Worm (Caenorhabditis elegans) whole organism, young adult: ENCODE results near the gene nhr-86.
A peak's percentile ranks its signal among the peaks of the same experiment; 100 is the strongest.

Source experiments
- B0035.1 ChIP-seq: sonication (generic microtip); optimal IDR thresholded peaks from 2 replicates; lab custom pipeline; 2016; ENCODE audit warnings: missing genetic modification characterization, mild to moderate bottlenecking, missing compliant biosample characterization, missing genotype, missing genetic modification reagents
- B0261.1 ChIP-seq: sonication (generic microtip); optimal IDR thresholded peaks from 2 replicates; lab custom pipeline; 2016; ENCODE audit warnings: mild to moderate bottlenecking, missing genetic modification characterization, moderate library complexity, missing compliant biosample characterization
- B0336.3 ChIP-seq: fragments of 200-800 bp; sonication (Bioruptor generic); IDR thresholded peaks from 2 replicates; pipeline ENCODE4 v1.3.6; 2022; ENCODE audit warnings: missing genetic modification characterization, missing compliant biosample characterization
- F33H1.4 ChIP-seq: fragments of 200-800 bp; sonication (Bioruptor generic); IDR thresholded peaks from 2 replicates; pipeline ENCODE4 v1.3.6; 2022; ENCODE audit warnings: missing genetic modification reagents, missing genetic modification characterization, missing compliant biosample characterization
- F39B2.1 ChIP-seq: fragments of 200-800 bp; sonication (Bioruptor generic); IDR thresholded peaks from 2 replicates; pipeline ENCODE4 v1.3.6; 2022; ENCODE audit warnings: missing genetic modification reagents, missing genetic modification characterization, missing compliant biosample characterization
- F49E8.2 ChIP-seq: sonication (generic microtip); optimal IDR thresholded peaks from 3 replicates; lab custom pipeline; 2017; ENCODE audit warnings: missing genetic modification characterization, mild to moderate bottlenecking, missing compliant biosample characterization, antibody characterized with exemption, moderate library complexity; ENCODE audit not compliant: insufficient read depth
- F55B11.4 ChIP-seq: sonication (generic microtip); optimal IDR thresholded peaks from 2 replicates; lab custom pipeline; 2016; ENCODE audit warnings: missing compliant biosample characterization, missing genetic modification characterization, borderline replicate concordance; ENCODE audit not compliant: insufficient read depth
- K11D2.4 ChIP-seq: fragments of 200-800 bp; sonication (Bioruptor generic); IDR thresholded peaks from 2 replicates; pipeline ENCODE4 v1.3.6; 2022; ENCODE audit warnings: missing genetic modification reagents, missing genetic modification characterization, missing compliant biosample characterization
- T26A5.8 ChIP-seq: sonication (generic microtip); optimal IDR thresholded peaks from 2 replicates; lab custom pipeline; 2016; ENCODE audit warnings: missing genetic modification characterization, missing compliant biosample characterization
- Y53G8AR.9 ChIP-seq: fragments of 200-800 bp; sonication (Bioruptor generic); conservative IDR thresholded peaks from 2 replicates; pipeline ENCODE4 v1.3.6; 2022; ENCODE audit warnings: missing genetic modification reagents, missing genetic modification characterization, missing compliant biosample characterization
- akir-1 ChIP-seq: fragments of 200-800 bp; sonication (Bioruptor generic); optimal IDR thresholded peaks from 2 replicates; lab custom pipeline; 2018; ENCODE audit warnings: mild to moderate bottlenecking, missing genetic modification characterization, moderate library complexity, missing compliant biosample characterization
- ama-1 ChIP-seq, 3 experiments: fragments of 150-350 bp in 1 of 3; sonication (generic microtip) in 2 of 3; optimal IDR thresholded peaks; 2 replicates each; lab custom pipeline; 2014 to 2018; ENCODE audit warnings: missing biosample characterization in 2 of 3, missing genetic modification characterization in 2 of 3, missing genetic modification reagents in 2 of 3
- atf-7 ChIP-seq: sonication (generic microtip); optimal IDR thresholded peaks from 2 replicates; lab custom pipeline; 2017; ENCODE audit warnings: mild to moderate bottlenecking, missing genetic modification characterization, missing compliant biosample characterization
- attf-6 ChIP-seq: fragments of 200-800 bp; sonication (Bioruptor generic); IDR thresholded peaks from 2 replicates; pipeline ENCODE4 v1.3.6; 2022; ENCODE audit warnings: missing genetic modification reagents, missing genetic modification characterization, missing compliant biosample characterization
- bed-2 ChIP-seq: fragments of 200-800 bp; sonication (Bioruptor generic); IDR thresholded peaks from 2 replicates; pipeline ENCODE4 v1.3.6; 2022; ENCODE audit warnings: missing genetic modification reagents, missing genetic modification characterization, missing compliant biosample characterization
- die-1 ChIP-seq: sonication (generic microtip); optimal IDR thresholded peaks from 2 replicates; lab custom pipeline; 2016; ENCODE audit warnings: missing genotype, mild to moderate bottlenecking, missing genetic modification characterization, missing compliant biosample characterization
- dox-1 ChIP-seq: fragments of 200-800 bp; sonication (Bioruptor generic); IDR thresholded peaks from 2 replicates; pipeline ENCODE4 v1.3.6; 2022; ENCODE audit warnings: missing genetic modification reagents, missing genetic modification characterization, missing compliant biosample characterization
- dpff-1 ChIP-seq: sonication (generic microtip); optimal IDR thresholded peaks from 2 replicates; lab custom pipeline; 2017; ENCODE audit warnings: mild to moderate bottlenecking, missing genetic modification characterization, missing compliant biosample characterization
- dpl-1 ChIP-seq: fragments of 150-350 bp; optimal IDR thresholded peaks from 2 replicates; lab custom pipeline; 2014; ENCODE audit warnings: missing biosample characterization, missing genetic modification reagents, missing genetic modification characterization
- egl-18 ChIP-seq: fragments of 200-800 bp; sonication (Bioruptor generic); IDR thresholded peaks from 2 replicates; pipeline ENCODE4 v1.3.6; 2022; ENCODE audit warnings: missing genetic modification reagents, missing genetic modification characterization, missing compliant biosample characterization
- hrde-1 ChIP-seq: sonication (generic microtip); optimal IDR thresholded peaks from 2 replicates; lab custom pipeline; 2016; ENCODE audit warnings: missing genetic modification characterization, mild to moderate bottlenecking, missing compliant biosample characterization, moderate library complexity, missing genotype, missing genetic modification reagents, borderline replicate concordance
- lin-26 ChIP-seq: fragments of 200-800 bp; sonication (Bioruptor generic); IDR thresholded peaks from 2 replicates; pipeline ENCODE4 v1.3.6; 2022; ENCODE audit warnings: missing genetic modification reagents, missing genetic modification characterization, missing compliant biosample characterization
- lin-40 ChIP-seq: sonication (generic microtip); optimal IDR thresholded peaks from 2 replicates; lab custom pipeline; 2016; ENCODE audit warnings: missing genetic modification characterization, mild to moderate bottlenecking, missing compliant biosample characterization, missing genotype, missing genetic modification reagents
- lin-54 ChIP-seq: fragments of 200-800 bp; sonication (Bioruptor generic); optimal IDR thresholded peaks from 2 replicates; lab custom pipeline; 2018; ENCODE audit warnings: mild to moderate bottlenecking, missing genetic modification characterization, missing compliant biosample characterization
- madf-6 ChIP-seq: fragments of 200-800 bp; sonication (Bioruptor generic); IDR thresholded peaks from 2 replicates; pipeline ENCODE4 v1.3.6; 2022; ENCODE audit warnings: missing genetic modification reagents, missing genetic modification characterization, missing compliant biosample characterization
- madf-8 ChIP-seq: fragments of 200-800 bp; sonication (Bioruptor generic); conservative IDR thresholded peaks from 2 replicates; pipeline ENCODE4 v1.3.6; 2022; ENCODE audit warnings: missing genetic modification reagents, missing genetic modification characterization, missing compliant biosample characterization
- mcd-1 ChIP-seq: fragments of 200-800 bp; sonication (Bioruptor generic); IDR thresholded peaks from 2 replicates; pipeline ENCODE4 v1.3.6; 2022; ENCODE audit warnings: missing genetic modification reagents, missing genetic modification characterization, missing compliant biosample characterization
- mxl-1 ChIP-seq: sonication (generic microtip); optimal IDR thresholded peaks from 2 replicates; lab custom pipeline; 2016; ENCODE audit warnings: missing genetic modification characterization, missing compliant biosample characterization
- nfya-2 ChIP-seq: fragments of 200-800 bp; sonication (Bioruptor generic); IDR thresholded peaks from 2 replicates; pipeline ENCODE4 v1.3.6; 2022; ENCODE audit warnings: missing genetic modification reagents, missing genetic modification characterization, missing compliant biosample characterization
- nhr-27 ChIP-seq: fragments of 200-800 bp; sonication (Bioruptor generic); optimal IDR thresholded peaks from 2 replicates; lab custom pipeline; 2018; ENCODE audit warnings: mild to moderate bottlenecking, missing genetic modification characterization, moderate library complexity, missing compliant biosample characterization
- rcor-1 ChIP-seq: fragments of 200-800 bp; sonication (Bioruptor generic); IDR thresholded peaks from 2 replicates; pipeline ENCODE4 v1.3.6; 2022; ENCODE audit warnings: missing genetic modification reagents, missing genetic modification characterization, missing compliant biosample characterization
- rec-8 ChIP-seq, 2 experiments: sonication (generic microtip); optimal IDR thresholded peaks; 2 replicates each; lab custom pipeline; 2016; ENCODE audit warnings: mild to moderate bottlenecking in 2 of 2, missing genetic modification characterization in 2 of 2, missing genetic modification reagents in 2 of 2, missing genotype in 2 of 2, missing biosample characterization in 1 of 2, missing compliant biosample characterization in 1 of 2, moderate library complexity in 1 of 2
- rpc-1 ChIP-seq, 2 experiments: fragments of 150-350 bp in 1 of 2; sonication (generic microtip) in 1 of 2; optimal IDR thresholded peaks; 2 replicates each; lab custom pipeline; 2014 to 2018; ENCODE audit warnings: missing biosample characterization in 1 of 2, missing genetic modification characterization in 1 of 2, missing genetic modification reagents in 1 of 2, missing genotype in 1 of 2
- snpc-3.4 ChIP-seq: sonication (generic microtip); optimal IDR thresholded peaks from 2 replicates; lab custom pipeline; 2017; ENCODE audit warnings: missing genetic modification characterization, mild to moderate bottlenecking, missing compliant biosample characterization, antibody characterized with exemption, moderate library complexity, missing genotype, missing genetic modification reagents
- snpc-4 ChIP-seq, 5 experiments: fragments of 150-350 bp in 1 of 5; sonication (generic microtip) in 4 of 5; optimal IDR thresholded peaks; 2 replicates each; lab custom pipeline; 2014 to 2018; ENCODE audit warnings: missing genetic modification characterization in 5 of 5, missing biosample characterization in 3 of 5, antibody characterized with exemption in 2 of 5, mild to moderate bottlenecking in 2 of 5, missing compliant biosample characterization in 2 of 5, missing genotype in 2 of 5, moderate library complexity in 2 of 5, missing genetic modification reagents in 1 of 5
- tbp1 ChIP-seq: fragments of 200-800 bp; sonication (Bioruptor generic); optimal IDR thresholded peaks from 2 replicates; lab custom pipeline; 2018; ENCODE audit warnings: mild to moderate bottlenecking, missing genetic modification characterization, missing compliant biosample characterization
- tbx-9 ChIP-seq: sonication (generic microtip); optimal IDR thresholded peaks from 2 replicates; lab custom pipeline; 2016; ENCODE audit warnings: borderline replicate concordance, missing genetic modification characterization, inconsistent platforms, missing compliant biosample characterization
- tlf-1 ChIP-seq: fragments of 200-800 bp; sonication (Bioruptor generic); optimal IDR thresholded peaks from 2 replicates; lab custom pipeline; 2018; ENCODE audit warnings: mild to moderate bottlenecking, missing genetic modification characterization, missing compliant biosample characterization
- xnd-1 ChIP-seq: sonication (generic microtip); optimal IDR thresholded peaks from 2 replicates; lab custom pipeline; 2016; ENCODE audit warnings: missing genotype, missing genetic modification reagents, missing genetic modification characterization, missing compliant biosample characterization
- zfh-2 ChIP-seq: fragments of 200-800 bp; sonication (Bioruptor generic); conservative IDR thresholded peaks from 2 replicates; pipeline ENCODE4 v1.3.6; 2022; ENCODE audit warnings: missing genetic modification reagents, missing genetic modification characterization, missing compliant biosample characterization
- ztf-18 ChIP-seq: sonication (generic microtip); optimal IDR thresholded peaks from 2 replicates; lab custom pipeline; 2016; ENCODE audit warnings: missing genotype, mild to moderate bottlenecking, missing genetic modification characterization, missing compliant biosample characterization
- ztf-26 ChIP-seq: sonication (generic microtip); optimal IDR thresholded peaks from 2 replicates; lab custom pipeline; 2017; ENCODE audit warnings: missing genetic modification characterization, missing compliant biosample characterization
- ztf-28 ChIP-seq: fragments of 200-800 bp; sonication (Bioruptor generic); IDR thresholded peaks from 2 replicates; pipeline ENCODE4 v1.3.6; 2022; ENCODE audit warnings: missing genetic modification reagents, missing genetic modification characterization, missing compliant biosample characterization

Gene nhr-86

ce11 chrV:2068728-2069443, 2.2 kb upstream of the nhr-86 start (continued):
- TF ChIP-seq die-1 (no peak), mxl-1 (peak; percentile 8), dox-1 (GFP tag; lab: Robert Waterston, UW) (peak; percentile 32; the same call in 1 of the 2 replicates), atf-7 (tag; lab: Kevin White, UChicago) (no peak), ama-1 (optimal IDR thresholded peaks at IDR 0.05; lab: Kevin White, UChicago) (no peak), ama-1 (GFP tag; optimal IDR thresholded peaks at IDR 0.05; lab: Kevin White, UChicago) (no peak), zfh-2 (GFP tag; lab: Robert Waterston, UW) (peak; percentile 62), F49E8.2 (tag; lab: Kevin White, UChicago) (no peak), ztf-18 (tag; lab: Kevin White, UChicago) (no peak), akir-1 (GFP tag; lab: Kevin White, UChicago) (no peak), snpc-4 (GFP tag; optimal IDR thresholded peaks at IDR 0.05; lab: Kevin White, UChicago) (no peak), snpc-4 (tag; optimal IDR thresholded peaks at IDR 0.05; lab: Kevin White, UChicago) (no peak), Y53G8AR.9 (GFP tag; lab: Robert Waterston, UW) (no peak), lin-54 (GFP tag; lab: Kevin White, UChicago) (no peak), tbx-9 (tag; lab: Kevin White, UChicago) (no peak), T26A5.8 (tag; lab: Kevin White, UChicago) (no peak), lin-26 (GFP tag; lab: Robert Waterston, UW) (peak; percentile 7; the same call in 1 of the 2 replicates), dpl-1 (no peak), nhr-27 (tag; lab: Kevin White, UChicago) (no peak), tbp1 (GFP tag; lab: Kevin White, UChicago) (peak; percentile 8), egl-18 (GFP tag; lab: Robert Waterston, UW) (no peak), F33H1.4 (GFP tag; lab: Robert Waterston, UW) (0 out of 2 replicates have a peak, but pooled peaks have one; percentile 7), B0261.1 (no peak), snpc-3.4 (peak; percentile 13), attf-6 (GFP tag; lab: Robert Waterston, UW) (0 out of 2 replicates have a peak, but pooled peaks have one; percentile 40)

DNA sequence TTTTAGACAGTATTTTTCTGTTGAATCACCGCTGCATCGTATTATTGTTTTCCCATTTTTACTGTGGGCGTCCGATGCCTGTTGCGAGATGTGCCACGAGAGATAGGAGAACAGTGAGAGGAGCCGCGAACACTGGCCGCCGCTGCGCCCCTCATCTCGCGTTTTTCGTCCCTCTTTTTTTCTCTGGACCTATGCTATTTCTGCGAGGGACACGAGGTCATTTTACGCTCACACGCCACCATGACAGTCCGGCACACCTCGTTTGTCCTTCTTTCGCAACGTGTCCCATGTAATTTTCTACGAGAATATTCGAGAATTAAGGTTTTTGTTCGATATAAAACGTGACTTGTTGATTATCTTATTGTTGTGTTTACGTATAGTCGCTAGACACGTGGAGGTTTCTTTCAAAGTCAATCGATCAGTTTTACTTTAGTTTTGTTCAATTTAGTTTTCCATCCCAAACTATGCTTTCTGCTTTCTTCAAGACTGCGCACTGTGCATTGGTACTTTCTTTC, 1.4 kb upstream of the nhr-86 start, which contains the start of gene lbp-9:
Gene lbp-9 (plus strand): TSS at position 465 of the 515 bp plus-strand sequence.
- TF ChIP-seq rcor-1 (GFP tag; lab: Robert Waterston, UW) (no peak), xnd-1 (tag; lab: Kevin White, UChicago) (no peak), dpff-1 (tag; lab: Kevin White, UChicago) (no peak), rec-8 (tag; optimal IDR thresholded peaks at IDR 0.05; lab: Kevin White, UChicago) (no peak), K11D2.4 (GFP tag; lab: Robert Waterston, UW) (0 out of 2 replicates have a peak, but pooled peaks have one; percentile 61), B0035.1 (tag; lab: Kevin White, UChicago) (no peak), ztf-28 (GFP tag; lab: Robert Waterston, UW) (no peak), tbp1 (GFP tag; lab: Kevin White, UChicago) (peak; percentile 40), madf-8 (no peak), B0336.3 (GFP tag; lab: Robert Waterston, UW) (peak; percentile 38; the same call in 1 of the 2 replicates), lin-40 (tag; lab: Kevin White, UChicago) (peak; percentile 2), madf-6 (GFP tag; lab: Robert Waterston, UW) (no peak), zfh-2 (GFP tag; lab: Robert Waterston, UW) (peak; percentile 94), nfya-2 (GFP tag; lab: Robert Waterston, UW) (no peak), ama-1 (optimal IDR thresholded peaks at IDR 0.05; lab: Kevin White, UChicago) (peak; percentile 34), ama-1 (GFP tag; optimal IDR thresholded peaks at IDR 0.05; lab: Kevin White, UChicago) (no peak), rpc-1 (optimal IDR thresholded peaks at IDR 0.05; lab: Kevin White, UChicago) (no peak), rpc-1 (tag; optimal IDR thresholded peaks at IDR 0.05; lab: Kevin White, UChicago) (no peak), F39B2.1 (GFP tag; lab: Robert Waterston, UW) (no peak), F55B11.4 (tag; lab: Kevin White, UChicago) (no peak), ztf-18 (tag; lab: Kevin White, UChicago) (peak; percentile 44), B0261.1 (no peak), ztf-26 (tag; lab: Kevin White, UChicago) (no peak), hrde-1 (no peak), bed-2 (no peak), tlf-1 (GFP tag; lab: Kevin White, UChicago) (no peak), mcd-1 (GFP tag; lab: Robert Waterston, UW) (peak; percentile 19; the same call in 1 of the 2 replicates), snpc-3.4 (no peak)
